Fruit fly (Drosophila melanogaster): ENCODE measurements around the gene neo.

The neo gene

DNA sequence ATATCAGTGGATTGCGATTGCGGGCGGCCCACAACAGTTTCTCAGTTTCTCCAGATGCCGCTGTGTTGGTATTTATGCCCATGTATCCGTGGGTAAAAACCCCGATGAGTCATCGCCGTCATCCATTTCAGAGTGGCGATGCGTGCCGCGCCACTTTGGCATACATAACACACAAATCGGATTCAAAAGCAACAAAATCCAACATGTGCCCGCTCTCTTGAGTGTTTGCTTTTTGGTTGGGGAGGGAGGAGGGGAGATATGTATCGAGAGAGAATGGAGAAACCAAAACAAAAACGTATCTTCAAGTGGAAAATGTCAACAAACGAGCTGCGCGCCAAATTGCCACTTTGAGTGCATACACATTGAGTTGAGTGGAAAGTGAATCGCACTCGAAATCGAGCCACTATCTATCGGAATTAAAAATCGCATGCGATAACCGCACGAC lies 47.3 kb upstream of the neo start (continued):
- TF ChIP-seq Atf6 (GFP tag; IDR thresholded peaks at IDR 0.05): no peak
- peak; percentile 21 for TF ChIP-seq cwo (GFP tag; optimal IDR thresholded peaks at IDR 0.05)
- no peak for TF ChIP-seq nau (GFP tag; optimal IDR thresholded peaks at IDR 0.05)
- no peak for TF ChIP-seq gcm2 (GFP tag; optimal IDR thresholded peaks at IDR 0.05)
- peak; percentile 16 for TF ChIP-seq Hey (tag; optimal IDR thresholded peaks at IDR 0.05)
- no peak for TF ChIP-seq Sry-δ (GFP tag; optimal IDR thresholded peaks at IDR 0.05)
- TF ChIP-seq ewg (GFP tag; optimal IDR thresholded peaks at IDR 0.05): no peak
- no peak for TF ChIP-seq CG6654 (GFP tag; optimal IDR thresholded peaks at IDR 0.05)
- TF ChIP-seq H15 (GFP tag; IDR thresholded peaks at IDR 0.05): no peak
- TF ChIP-seq otp (GFP tag; IDR thresholded peaks at IDR 0.05): peak; percentile 9; the same call in 1 of the 3 replicates
- no peak for TF ChIP-seq CG8388 (GFP tag; optimal IDR thresholded peaks at IDR 0.05)
- TF ChIP-seq CG10543 (GFP tag; optimal IDR thresholded peaks at IDR 0.05): no peak
- TF ChIP-seq CG3065 (GFP tag; optimal IDR thresholded peaks at IDR 0.05): no peak
- peak; percentile 87 for TF ChIP-seq CG34224 (GFP tag; IDR thresholded peaks at IDR 0.05; ENCODE audit: partially characterized antibody)
- TF ChIP-seq CG17829 (tag; optimal IDR thresholded peaks at IDR 0.05): no peak
- peak; percentile 55 for TF ChIP-seq Scr (GFP tag; IDR thresholded peaks at IDR 0.05; ENCODE audit: partially characterized antibody)
- TF ChIP-seq kni (GFP tag; optimal IDR thresholded peaks at IDR 0.05): peak; percentile 76
- peak; percentile 51; the same call in 1 of the 2 replicates for TF ChIP-seq chm (GFP tag; IDR thresholded peaks at IDR 0.05)
- TF ChIP-seq CG30020 (tag; optimal IDR thresholded peaks at IDR 0.05): no peak
- TF ChIP-seq CG7928 (GFP tag; optimal IDR thresholded peaks at IDR 0.05): no peak
- no peak for TF ChIP-seq CG1602 (GFP tag; optimal IDR thresholded peaks at IDR 0.05)
- TF ChIP-seq ro (GFP tag; IDR thresholded peaks at IDR 0.05): no peak
- peak; percentile 91; the same call in 2 of the 3 replicates for TF ChIP-seq zen2 (GFP tag; IDR thresholded peaks at IDR 0.05; ENCODE audit: partially characterized antibody)
- TF ChIP-seq sens (GFP tag): no peak
- TF ChIP-seq pros (GFP tag; optimal IDR thresholded peaks at IDR 0.05): peak; percentile 63
- TF ChIP-seq ham (GFP tag; IDR thresholded peaks at IDR 0.05): no peak
- peak; percentile 69 for TF ChIP-seq Med (GFP tag)
- TF ChIP-seq jigr1 (GFP tag; IDR thresholded peaks at IDR 0.05): no peak
- TF ChIP-seq CG15011 (GFP tag; optimal IDR thresholded peaks at IDR 0.05): no peak
- no peak for TF ChIP-seq CG1832 (GFP tag; optimal IDR thresholded peaks at IDR 0.05)
- TF ChIP-seq CrebB (tag; optimal IDR thresholded peaks at IDR 0.05): peak; percentile 53
- peak; percentile 96 for TF ChIP-seq crol (GFP tag; IDR thresholded peaks at IDR 0.05)
- no peak for TF ChIP-seq CG11723 (GFP tag; optimal IDR thresholded peaks at IDR 0.05)
- no peak for TF ChIP-seq Spps (tag; optimal IDR thresholded peaks at IDR 0.05)
- no peak for TF ChIP-seq CG7357 (GFP tag; IDR thresholded peaks at IDR 0.05)
- TF ChIP-seq CG12104 (GFP tag; optimal IDR thresholded peaks at IDR 0.05): no peak
- peak; percentile 77 for TF ChIP-seq cg (GFP tag; optimal IDR thresholded peaks at IDR 0.05)
- peak; percentile 82; the same call in 1 of the 2 replicates for TF ChIP-seq Bgb (GFP tag; IDR thresholded peaks at IDR 0.05; ENCODE audit: partially characterized antibody)
- TF ChIP-seq tll (GFP tag; optimal IDR thresholded peaks at IDR 0.05): no peak
- TF ChIP-seq wek (GFP tag; optimal IDR thresholded peaks at IDR 0.05): peak; percentile 83
- TF ChIP-seq vvl (GFP tag; IDR thresholded peaks at IDR 0.05): peak; percentile 52; the same call in 1 of the 2 replicates
- TF ChIP-seq CG34422 (GFP tag; IDR thresholded peaks at IDR 0.05): peak; percentile 26; the same call in 1 of the 3 replicates
- no peak for TF ChIP-seq CG34376 (GFP tag; optimal IDR thresholded peaks at IDR 0.05)
- peak; percentile 15 for TF ChIP-seq lbe (GFP tag; optimal IDR thresholded peaks at IDR 0.05)
- TF ChIP-seq Meics (GFP tag; optimal IDR thresholded peaks at IDR 0.05): no peak
- TF ChIP-seq lab (GFP tag; optimal IDR thresholded peaks at IDR 0.05): peak; percentile 17
- peak; percentile 16 for TF ChIP-seq salm (tag; optimal IDR thresholded peaks at IDR 0.05)
- TF ChIP-seq CG10654 (GFP tag; optimal IDR thresholded peaks at IDR 0.05): no peak
- no peak for TF ChIP-seq org-1 (GFP tag; optimal IDR thresholded peaks at IDR 0.05)
- TF ChIP-seq sna (GFP tag; IDR thresholded peaks at IDR 0.05; ENCODE audit: partially characterized antibody): peak; percentile 69; the same call in 1 of the 2 replicates

Measured in whole organism, embryonic.